Worm (Caenorhabditis elegans): Measurements from ENCODE around the gene crn-2.
A peak's percentile ranks its signal among the peaks of the same experiment; 100 is the strongest.

The crn-2 gene

ce11 chrV:5606255-5606654 is 11.8 kb downstream of the crn-2 start, which contains the start of gene CD4.1 (continued):
- no peak for TF ChIP-seq nhr-11 (tag; optimal IDR thresholded peaks at IDR 0.05)
- TF ChIP-seq nhr-76 (tag; optimal IDR thresholded peaks at IDR 0.05), result no peak
- no peak for TF ChIP-seq dve-1 (tag; optimal IDR thresholded peaks at IDR 0.05; ENCODE audit: insufficient read depth)
- TF ChIP-seq aha-1 (tag), result no peak

ce11 chrV:5610186-5610585 is 15.8 kb downstream of the crn-2 start:
- TF ChIP-seq D1046.2 (GFP tag; IDR thresholded peaks at IDR 0.05) (no peak), nhr-28 (tag; optimal IDR thresholded peaks at IDR 0.05) (no peak), egl-27 (tag; optimal IDR thresholded peaks at IDR 0.05) (no peak), snpc-4 (tag; optimal IDR thresholded peaks at IDR 0.05) (no peak), mdt-29 (GFP tag; IDR thresholded peaks at IDR 0.05) (no peak), Y48G9A.11 (GFP tag; IDR thresholded peaks at IDR 0.05) (no peak), unc-62 (GFP tag; optimal IDR thresholded peaks at IDR 0.05 in 1 of 2) (peak in 1 of 2 experiments; percentile 91), unc-62 (tag; optimal IDR thresholded peaks at IDR 0.05) (no peak), dmd-8 (GFP tag; IDR thresholded peaks at IDR 0.05) (no peak)

ce11 chrV:5613109-5613508 is 18.7 kb downstream of the crn-2 start, which contains the start of gene lrpc-1:
TSS of gene lrpc-1 (minus strand) at chrV:5613209.
- TF ChIP-seq nhr-28 (tag; optimal IDR thresholded peaks at IDR 0.05) (no peak), zip-2 (tag; optimal IDR thresholded peaks at IDR 0.05) (no peak), hif-1 (tag; optimal IDR thresholded peaks at IDR 0.05) (no peak), nhr-76 (tag; optimal IDR thresholded peaks at IDR 0.05) (no peak), nhr-48 (tag; optimal IDR thresholded peaks at IDR 0.05) (no peak), nhr-42 (GFP tag; IDR thresholded peaks at IDR 0.05) (no peak), unc-62 (GFP tag; optimal IDR thresholded peaks at IDR 0.05 in 1 of 2) (no peak), unc-62 (tag; optimal IDR thresholded peaks at IDR 0.05) (no peak), lsy-2 (tag; optimal IDR thresholded peaks at IDR 0.05) (no peak), aly-2 (tag; optimal IDR thresholded peaks at IDR 0.05) (no peak), ceh-20 (GFP tag; IDR thresholded peaks at IDR 0.05) (no peak), Y105C5A.15 (GFP tag; IDR thresholded peaks at IDR 0.05) (no peak), dve-1 (tag; optimal IDR thresholded peaks at IDR 0.05; ENCODE audit: insufficient read depth) (no peak), set-16 (GFP tag; IDR thresholded peaks at IDR 0.05) (no peak; the same call in 1 of the 2 replicates), ctbp-1 (GFP tag; IDR thresholded peaks at IDR 0.05) (no peak), mdt-29 (GFP tag; IDR thresholded peaks at IDR 0.05) (no peak), lin-13 (GFP tag; optimal IDR thresholded peaks at IDR 0.05) (no peak), rbr-2 (tag; optimal IDR thresholded peaks at IDR 0.05) (no peak), Y48G9A.11 (GFP tag; IDR thresholded peaks at IDR 0.05) (no peak)

- TF ChIP-seq nhr-25 (tag; optimal IDR thresholded peaks at IDR 0.05; ENCODE audit: borderline replicate concordance, insufficient read depth) (no peak), F10B5.3 (tag; optimal IDR thresholded peaks at IDR 0.05) (no peak), mdl-1 (tag; optimal IDR thresholded peaks at IDR 0.05) (no peak), lim-7 (GFP tag; IDR thresholded peaks at IDR 0.05) (no peak), ceh-62 (tag; optimal IDR thresholded peaks at IDR 0.05) (no peak), cey-2 (tag; optimal IDR thresholded peaks at IDR 0.05; ENCODE audit: borderline replicate concordance, insufficient read depth) (no peak), nhr-10 (tag; optimal IDR thresholded peaks at IDR 0.05) (no peak), nhr-6 (tag; optimal IDR thresholded peaks at IDR 0.05) (no peak), duxl-1 (tag; optimal IDR thresholded peaks at IDR 0.05; ENCODE audit: poor library complexity) (no peak), hif-1 (tag; optimal IDR thresholded peaks at IDR 0.05) (no peak), madf-5 (GFP tag; IDR thresholded peaks at IDR 0.05) (no peak), unc-39 (tag; optimal IDR thresholded peaks at IDR 0.05) (no peak), sdz-12 (GFP tag; optimal IDR thresholded peaks at IDR 0.05) (no peak), nhr-11 (tag; optimal IDR thresholded peaks at IDR 0.05) (no peak), mdt-29 (GFP tag; IDR thresholded peaks at IDR 0.05) (no peak), skn-1 (tag; optimal IDR thresholded peaks at IDR 0.05) (no peak), php-3 (GFP tag; IDR thresholded peaks at IDR 0.05) (no peak), dmd-9 (GFP tag; IDR thresholded peaks at IDR 0.05) (no peak), mxl-3 (GFP tag; optimal IDR thresholded peaks at IDR 0.05) (no peak)
Measured at ce11 chrV:5614724-5615123, 20.3 kb downstream of the crn-2 start, which contains the start of gene M03E7.3. TSS of gene M03E7.3 (plus strand) at chrV:5615024.
